Fruit fly (Drosophila melanogaster): ENCODE results near the gene CG32264.

CG32264 gene

dm6 chr3L:3760395-3760997 is 45.8 kb downstream of the CG32264 start (continued):
- no peak for TF ChIP-seq psq (GFP tag; optimal IDR thresholded peaks at IDR 0.05)
- TF ChIP-seq CG15601 (tag; optimal IDR thresholded peaks at IDR 0.05), result no peak
- no peak for TF ChIP-seq prd (optimal IDR thresholded peaks at IDR 0.05)
- no peak for TF ChIP-seq prd (GFP tag; IDR thresholded peaks at IDR 0.05)
- peak; percentile 19 for TF ChIP-seq CrebB (tag; optimal IDR thresholded peaks at IDR 0.05)
- no peak for TF ChIP-seq CG31388 (GFP tag; optimal IDR thresholded peaks at IDR 0.05)
- TF ChIP-seq Atf6 (GFP tag; IDR thresholded peaks at IDR 0.05), result peak; percentile 59
- no peak for TF ChIP-seq CG4617 (GFP tag; optimal IDR thresholded peaks at IDR 0.05; ENCODE audit: borderline replicate concordance)
- TF ChIP-seq br (optimal IDR thresholded peaks at IDR 0.05), result no peak
- peak; percentile 19 for TF ChIP-seq Hsf (GFP tag; optimal IDR thresholded peaks at IDR 0.05)
- no peak; the same call in 1 of the 2 replicates for TF ChIP-seq Ravus (GFP tag; IDR thresholded peaks at IDR 0.05)
- TF ChIP-seq Abd-B (GFP tag; optimal IDR thresholded peaks at IDR 0.05), result peak; percentile 58
- TF ChIP-seq CG18619 (GFP tag; optimal IDR thresholded peaks at IDR 0.05), result peak; percentile 20
- TF ChIP-seq scrt (GFP tag; optimal IDR thresholded peaks at IDR 0.05), result peak; percentile 25
- no peak for TF ChIP-seq Dad (GFP tag; optimal IDR thresholded peaks at IDR 0.05)
- no peak for TF ChIP-seq Blimp-1 (GFP tag; optimal IDR thresholded peaks at IDR 0.05)
- TF ChIP-seq Scr (GFP tag; IDR thresholded peaks at IDR 0.05; ENCODE audit: partially characterized antibody), result no peak
- no peak for TF ChIP-seq dm (GFP tag; optimal IDR thresholded peaks at IDR 0.05)
- TF ChIP-seq CG11723 (GFP tag; optimal IDR thresholded peaks at IDR 0.05), result no peak
- no peak for TF ChIP-seq hbn (GFP tag; IDR thresholded peaks at IDR 0.05; ENCODE audit: partially characterized antibody)
- peak; percentile 21 for TF ChIP-seq Fer1 (GFP tag; optimal IDR thresholded peaks at IDR 0.05)
- TF ChIP-seq CG9215 (GFP tag; IDR thresholded peaks at IDR 0.05), result no peak
- peak; percentile 71 for TF ChIP-seq crol (GFP tag; IDR thresholded peaks at IDR 0.05)
- peak; percentile 69 for TF ChIP-seq CG11456 (GFP tag; IDR thresholded peaks at IDR 0.05)
- TF ChIP-seq CG8478 (optimal IDR thresholded peaks at IDR 0.05), result no peak
- no peak for TF ChIP-seq CG33213 (GFP tag; optimal IDR thresholded peaks at IDR 0.05)
- peak; percentile 20 for TF ChIP-seq BtbVII (GFP tag; optimal IDR thresholded peaks at IDR 0.05)
- TF ChIP-seq fd102C (GFP tag; optimal IDR thresholded peaks at IDR 0.05), result no peak
- no peak for TF ChIP-seq Ssrp (tag; optimal IDR thresholded peaks at IDR 0.05)
- no peak for TF ChIP-seq Sin3A (optimal IDR thresholded peaks at IDR 0.05)
- no peak for TF ChIP-seq pita (GFP tag; optimal IDR thresholded peaks at IDR 0.05)
- TF ChIP-seq mirr (GFP tag; optimal IDR thresholded peaks at IDR 0.05), result peak; percentile 24
- peak; percentile 69 for TF ChIP-seq sens (GFP tag)
- no peak for TF ChIP-seq corto (GFP tag; optimal IDR thresholded peaks at IDR 0.05)
- no peak for TF ChIP-seq unpg (GFP tag; optimal IDR thresholded peaks at IDR 0.05)
- no peak for TF ChIP-seq CG2116 (GFP tag; optimal IDR thresholded peaks at IDR 0.05)
- TF ChIP-seq zen2 (GFP tag; IDR thresholded peaks at IDR 0.05; ENCODE audit: partially characterized antibody), result no peak
- TF ChIP-seq CG8281 (tag; optimal IDR thresholded peaks at IDR 0.05), result no peak
- no peak for TF ChIP-seq CG4404 (GFP tag; IDR thresholded peaks at IDR 0.05)
- TF ChIP-seq nom (GFP tag; optimal IDR thresholded peaks at IDR 0.05), result no peak
- no peak for TF ChIP-seq CG4820 (GFP tag; optimal IDR thresholded peaks at IDR 0.05)
- no peak for TF ChIP-seq BEAF-32 (GFP tag; optimal IDR thresholded peaks at IDR 0.05)
- TF ChIP-seq nerfin-2 (GFP tag; IDR thresholded peaks at IDR 0.05; ENCODE audit: partially characterized antibody), result no peak
- TF ChIP-seq dan (GFP tag; IDR thresholded peaks at IDR 0.05), result no peak
- no peak for TF ChIP-seq lola (GFP tag; optimal IDR thresholded peaks at IDR 0.05)
- peak; percentile 60 for TF ChIP-seq PHDP (tag; optimal IDR thresholded peaks at IDR 0.05)
- no peak for TF ChIP-seq Lhr (GFP tag; optimal IDR thresholded peaks at IDR 0.05)
- TF ChIP-seq Sox100B (GFP tag; optimal IDR thresholded peaks at IDR 0.05), result peak; percentile 1
- TF ChIP-seq sens-2 (GFP tag; IDR thresholded peaks at IDR 0.05), result no peak
- peak; percentile 33 for TF ChIP-seq CG15514 (GFP tag; optimal IDR thresholded peaks at IDR 0.05)
- TF ChIP-seq Kr (GFP tag; optimal IDR thresholded peaks at IDR 0.05), result no peak
